Fruit fly (Drosophila melanogaster) whole organism, wandering third instar larva: ENCODE measurements around the gene CLS.

Experiments used
- Abd-B ChIP-seq: fragments of >200 bp; optimal IDR thresholded peaks from 2 replicates; lab custom pipeline; 2017; ENCODE audit warnings: missing biosample characterization, missing genetic modification characterization
- CG32264 ChIP-seq: fragments of 200-800 bp; sonication (Bioruptor generic); optimal IDR thresholded peaks from 2 replicates; lab custom pipeline; 2016; ENCODE audit warnings: missing biosample characterization, missing genetic modification characterization
- CG9705 ChIP-seq: fragments of 200-800 bp; sonication (Bioruptor generic); optimal IDR thresholded peaks from 2 replicates; lab custom pipeline; 2018; ENCODE audit warnings: missing biosample characterization, mild to moderate bottlenecking, missing genetic modification characterization
- CrebA ChIP-seq: fragments of 200-800 bp; sonication (Bioruptor generic); optimal IDR thresholded peaks from 2 replicates; lab custom pipeline; 2016; ENCODE audit warnings: missing biosample characterization, mild to moderate bottlenecking, missing genetic modification characterization, borderline replicate concordance
- Dfd ChIP-seq: fragments of >200 bp; optimal IDR thresholded peaks from 2 replicates; lab custom pipeline; 2017; ENCODE audit warnings: missing biosample characterization, missing genetic modification characterization
- Dif ChIP-seq: fragments of 200-275, 200-300 bp; sonication (Bioruptor generic); optimal IDR thresholded peaks from 2 replicates; lab custom pipeline; 2018; ENCODE audit warnings: missing biosample characterization, missing genetic modification characterization; ENCODE audit not compliant: partially characterized antibody
- GATAd ChIP-seq: sonication (Bioruptor generic); optimal IDR thresholded peaks from 2 replicates; lab custom pipeline; 2016; ENCODE audit warnings: missing biosample characterization, missing genetic modification characterization
- HLH106 ChIP-seq: fragments of 200-800 bp; optimal IDR thresholded peaks from 3 replicates; lab custom pipeline; 2019; ENCODE audit warnings: missing biosample characterization, mild to moderate bottlenecking, missing genetic modification characterization, moderate library complexity
- Hnf4 ChIP-seq: fragments of 200-800 bp; sonication (Bioruptor generic); optimal IDR thresholded peaks from 2 replicates; lab custom pipeline; 2016; ENCODE audit warnings: missing biosample characterization, mild to moderate bottlenecking, missing genetic modification characterization
- Hr78 ChIP-seq: fragments of >200 bp; optimal IDR thresholded peaks from 2 replicates; lab custom pipeline; 2017; ENCODE audit warnings: missing biosample characterization, missing genetic modification characterization
- Hr83 ChIP-seq: fragments of 200-300 bp; sonication (Bioruptor generic); optimal IDR thresholded peaks from 2 replicates; lab custom pipeline; 2016; ENCODE audit warnings: missing biosample characterization, mild to moderate bottlenecking, missing genetic modification characterization, moderate library complexity; ENCODE audit not compliant: poor library complexity, severe bottlenecking
- Jra ChIP-seq: sonication (Bioruptor generic); optimal IDR thresholded peaks from 2 replicates; lab custom pipeline; 2016; ENCODE audit warnings: missing biosample characterization, missing genetic modification characterization
- Mio ChIP-seq: sonication (Bioruptor generic); optimal IDR thresholded peaks from 2 replicates; lab custom pipeline; 2016; ENCODE audit warnings: missing biosample characterization, missing genetic modification characterization
- Myc ChIP-seq: fragments of >200 bp; optimal IDR thresholded peaks from 2 replicates; lab custom pipeline; 2017
- N ChIP-seq: fragments of >200 bp; optimal IDR thresholded peaks from 2 replicates; lab custom pipeline; 2018; ENCODE audit warnings: missing biosample characterization, missing external identifiers, missing genetic modification characterization
- OdsH ChIP-seq: fragments of 200-800 bp; sonication (Bioruptor generic); optimal IDR thresholded peaks from 2 replicates; lab custom pipeline; 2016; ENCODE audit warnings: missing biosample characterization, mild to moderate bottlenecking, missing genetic modification characterization
- Rel ChIP-seq, 2 experiments: fragments of 200-800 bp; sonication (Bioruptor generic) in 1 of 2; optimal IDR thresholded peaks; 2 replicates in 1 of 2; 3 replicates in 1 of 2; lab custom pipeline; 2016 to 2019; ENCODE audit warnings: mild to moderate bottlenecking in 2 of 2, missing biosample characterization in 2 of 2, missing genetic modification characterization in 2 of 2, moderate library complexity in 1 of 2
- Sp1 ChIP-seq: fragments of 200-800 bp; sonication (Bioruptor generic); optimal IDR thresholded peaks from 3 replicates; lab custom pipeline; 2019; ENCODE audit warnings: missing biosample characterization, mild to moderate bottlenecking, missing genetic modification characterization, moderate library complexity
- Vsx2 ChIP-seq: fragments of 200-300, 225-300 bp; sonication (Bioruptor generic); optimal IDR thresholded peaks from 2 replicates; lab custom pipeline; 2018; ENCODE audit warnings: missing biosample characterization, missing genetic modification characterization; ENCODE audit not compliant: partially characterized antibody
- br ChIP-seq: fragments of 200-800 bp; sonication (Bioruptor generic); optimal IDR thresholded peaks from 2 replicates; lab custom pipeline; 2016; ENCODE audit warnings: missing biosample characterization, missing genetic modification characterization
- brk ChIP-seq: fragments of 200-800 bp; sonication (Bioruptor generic); optimal IDR thresholded peaks from 2 replicates; lab custom pipeline; 2016; ENCODE audit warnings: missing biosample characterization, mild to moderate bottlenecking, missing genetic modification characterization
- dl ChIP-seq, 2 experiments: fragments of 175-275, 200-275 bp in 1 of 2; fragments of 200-275 bp in 1 of 2; sonication (Bioruptor generic); optimal IDR thresholded peaks; lab custom pipeline; 2018; ENCODE audit warnings: mild to moderate bottlenecking in 2 of 2, missing biosample characterization in 2 of 2, missing genetic modification characterization in 2 of 2, moderate library complexity in 2 of 2; ENCODE audit not compliant: partially characterized antibody in 2 of 2, insufficient read depth in 1 of 2
- dmrt93B ChIP-seq: fragments of 200-800 bp; sonication (Bioruptor generic); optimal IDR thresholded peaks from 2 replicates; lab custom pipeline; 2018; ENCODE audit warnings: missing biosample characterization, mild to moderate bottlenecking, missing genetic modification characterization
- dsf ChIP-seq: sonication (Bioruptor generic); optimal IDR thresholded peaks from 2 replicates; lab custom pipeline; 2016; ENCODE audit warnings: missing biosample characterization, missing genetic modification characterization, borderline replicate concordance
- ey ChIP-seq: fragments of 200-800 bp; sonication (Bioruptor generic); optimal IDR thresholded peaks from 2 replicates; lab custom pipeline; 2016; ENCODE audit warnings: missing biosample characterization, missing genetic modification characterization
- foxo ChIP-seq, 2 experiments: fragments of 200-800 bp; sonication (Bioruptor generic); optimal IDR thresholded peaks; 2 replicates in 1 of 2; 3 replicates in 1 of 2; lab custom pipeline; 2016 to 2017; ENCODE audit warnings: missing biosample characterization in 2 of 2, missing genetic modification characterization in 2 of 2
- fru ChIP-seq: fragments of 200-800 bp; sonication (Bioruptor generic); optimal IDR thresholded peaks from 3 replicates; lab custom pipeline; 2016; ENCODE audit warnings: missing biosample characterization, mild to moderate bottlenecking, missing genetic modification characterization
- h ChIP-seq: fragments of 200-800 bp; sonication (Bioruptor generic); optimal IDR thresholded peaks from 3 replicates; lab custom pipeline; 2016; ENCODE audit warnings: missing biosample characterization, mild to moderate bottlenecking, missing genetic modification characterization
- jim ChIP-seq: fragments of 175-275, 200-325 bp; sonication (Bioruptor generic); optimal IDR thresholded peaks from 2 replicates; lab custom pipeline; 2016; ENCODE audit warnings: missing biosample characterization, mild to moderate bottlenecking, missing genetic modification characterization
- lola ChIP-seq: fragments of >200 bp; optimal IDR thresholded peaks from 2 replicates; lab custom pipeline; 2017; ENCODE audit warnings: missing biosample characterization, missing genetic modification characterization
- pan ChIP-seq: fragments of >200 bp; optimal IDR thresholded peaks from 2 replicates; lab custom pipeline; 2017
- psq ChIP-seq: fragments of 200-800 bp; sonication (Bioruptor generic); optimal IDR thresholded peaks from 3 replicates; lab custom pipeline; 2017; ENCODE audit warnings: missing biosample characterization, mild to moderate bottlenecking, missing genetic modification characterization, moderate library complexity
- rgr ChIP-seq: fragments of 200-800 bp; sonication (Bioruptor generic); optimal IDR thresholded peaks from 3 replicates; lab custom pipeline; 2016; ENCODE audit warnings: missing biosample characterization, mild to moderate bottlenecking, missing genetic modification characterization
- sage ChIP-seq: fragments of 200-800 bp; sonication (Bioruptor generic); optimal IDR thresholded peaks from 2 replicates; lab custom pipeline; 2016; ENCODE audit warnings: missing biosample characterization, mild to moderate bottlenecking, missing genetic modification characterization
- sv ChIP-seq: fragments of 200-800 bp; sonication (Bioruptor generic); optimal IDR thresholded peaks from 3 replicates; lab custom pipeline; 2016; ENCODE audit warnings: missing biosample characterization, missing genetic modification characterization
- tai ChIP-seq: sonication (Bioruptor generic); optimal IDR thresholded peaks from 2 replicates; lab custom pipeline; 2016; ENCODE audit warnings: missing biosample characterization, missing genetic modification characterization
- usp ChIP-seq: fragments of >200 bp; optimal IDR thresholded peaks from 2 replicates; lab custom pipeline; 2017; ENCODE audit warnings: missing biosample characterization, missing genetic modification characterization
- woc ChIP-seq: sonication (Bioruptor generic); optimal IDR thresholded peaks from 2 replicates; lab custom pipeline; 2016; ENCODE audit warnings: missing biosample characterization, mild to moderate bottlenecking, missing genetic modification characterization

The CLS gene

DNA sequence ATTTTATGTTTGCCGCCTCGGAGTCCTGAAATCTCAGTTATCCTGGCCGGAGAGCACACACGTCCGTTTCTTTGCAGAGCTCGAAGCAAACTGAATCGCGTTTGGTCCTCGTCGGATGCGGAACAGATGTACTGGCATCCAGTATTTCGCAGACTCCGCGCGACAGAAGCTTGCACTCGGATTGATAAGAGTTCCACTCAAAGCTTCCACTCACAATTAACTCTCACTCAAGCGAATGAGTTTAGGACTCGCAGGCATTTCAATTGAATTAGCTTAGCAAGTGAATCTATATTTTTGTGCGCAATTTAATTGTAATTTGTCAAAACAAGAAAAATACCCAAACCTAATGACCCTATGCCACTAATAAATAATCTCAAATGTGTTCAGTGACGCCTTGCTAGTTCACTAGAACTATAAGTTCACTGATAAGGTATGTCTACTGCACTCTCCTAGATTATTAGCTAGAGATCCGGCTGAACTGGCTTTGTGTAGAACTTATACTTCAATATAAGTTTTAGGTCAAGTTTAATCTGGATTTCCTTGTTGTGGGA, 32.9 kb upstream of the CLS start:
- TF ChIP-seq lola (GFP tag; lab: Kevin White, UChicago) (no peak), brk (no peak), Dif (GFP tag; lab: Kevin White, UChicago) (no peak), Abd-B (GFP tag; lab: Kevin White, UChicago) (no peak), sage (GFP tag; lab: Kevin White, UChicago) (no peak), rgr (no peak)
- TF ChIP-seq, all 38 proteins: peak for 0

- TF ChIP-seq Abd-B (GFP tag; lab: Kevin White, UChicago) (no peak), usp (GFP tag; lab: Kevin White, UChicago) (no peak), HLH106 (no peak), OdsH (GFP tag; lab: Kevin White, UChicago) (no peak), psq (GFP tag; lab: Kevin White, UChicago) (no peak), fru (GFP tag; lab: Kevin White, UChicago) (no peak), Vsx2 (GFP tag; lab: Kevin White, UChicago) (no peak), Mio (GFP tag; lab: Kevin White, UChicago) (no peak), Dif (GFP tag; lab: Kevin White, UChicago) (no peak), foxo (GFP tag; optimal IDR thresholded peaks at IDR 0.05; lab: Kevin White, UChicago) (no peak), h (GFP tag; lab: Kevin White, UChicago) (no peak), Dfd (GFP tag; lab: Kevin White, UChicago) (no peak), ey (GFP tag; lab: Kevin White, UChicago) (no peak)
Measured at dm6 chr3R:25694167-25694689, 7.1 kb upstream of the CLS start.

DNA sequence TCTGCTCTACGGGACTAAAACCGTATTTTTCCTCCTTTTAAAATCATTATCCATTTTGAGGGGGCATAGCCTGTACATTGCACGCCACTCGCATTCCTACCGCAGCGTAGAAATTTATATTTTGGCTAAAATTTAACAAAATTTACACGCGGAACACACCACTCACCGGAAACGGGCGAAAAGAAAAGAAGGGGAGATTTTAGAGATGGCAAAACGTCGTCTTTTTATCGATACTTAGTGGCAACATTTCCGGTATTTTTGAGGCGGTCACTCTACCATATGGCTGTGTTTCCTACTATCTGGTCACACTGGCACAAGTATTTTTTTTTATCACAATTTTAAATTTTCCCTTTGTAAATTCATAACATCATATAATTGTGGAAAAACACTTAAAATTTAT, 2.3 kb downstream of the CLS start, which contains the start of gene RpL27:
TSS of gene RpL27 (minus strand) at position 193 of the 400 bp plus-strand sequence.
- TF ChIP-seq ey (GFP tag; lab: Kevin White, UChicago) = peak; percentile 26
- TF ChIP-seq foxo (GFP tag; optimal IDR thresholded peaks at IDR 0.05; lab: Kevin White, UChicago) = peak in 1 of 2 experiments; percentile 76
- TF ChIP-seq brk = peak; percentile 81
- TF ChIP-seq br (GFP tag; lab: Kevin White, UChicago) = peak; percentile 79
- peak; percentile 73 for TF ChIP-seq HLH106
- no peak for TF ChIP-seq GATAd (GFP tag; lab: Kevin White, UChicago)
- no peak for TF ChIP-seq jim (GFP tag; lab: Kevin White, UChicago)
- peak; percentile 37 for TF ChIP-seq CG32264 (GFP tag; lab: Kevin White, UChicago)
- no peak for TF ChIP-seq Abd-B (GFP tag; lab: Kevin White, UChicago)
- TF ChIP-seq pan = no peak
- no peak for TF ChIP-seq N
- TF ChIP-seq usp (GFP tag; lab: Kevin White, UChicago) = no peak
- TF ChIP-seq Hr83 = peak; percentile 93
- peak; percentile 48 for TF ChIP-seq psq (GFP tag; lab: Kevin White, UChicago)
- TF ChIP-seq sv (GFP tag; lab: Kevin White, UChicago) = peak; percentile 65
- TF ChIP-seq Sp1 (GFP tag; lab: Kevin White, UChicago) = peak; percentile 85
- no peak for TF ChIP-seq CrebA (GFP tag; lab: Kevin White, UChicago)
- peak; percentile 88 for TF ChIP-seq rgr
- no peak for TF ChIP-seq Vsx2 (GFP tag; lab: Kevin White, UChicago)
- TF ChIP-seq Mio (GFP tag; lab: Kevin White, UChicago) = no peak
- TF ChIP-seq lola (GFP tag; lab: Kevin White, UChicago) = no peak
- TF ChIP-seq Hnf4 (GFP tag; lab: Kevin White, UChicago) = peak; percentile 69
- peak; percentile 81 for TF ChIP-seq CG9705 (GFP tag; lab: Kevin White, UChicago)
- peak; percentile 48 for TF ChIP-seq Myc (lab: Kevin White, UChicago)
- TF ChIP-seq Jra = peak; percentile 52
- peak; percentile 27 for TF ChIP-seq woc
- TF ChIP-seq dsf (GFP tag; lab: Kevin White, UChicago) = no peak
- TF ChIP-seq OdsH (GFP tag; lab: Kevin White, UChicago) = peak; percentile 78
- no peak for TF ChIP-seq Dif (GFP tag; lab: Kevin White, UChicago)
- no peak for TF ChIP-seq h (GFP tag; lab: Kevin White, UChicago)
- TF ChIP-seq Rel (GFP tag; optimal IDR thresholded peaks at IDR 0.05; lab: Kevin White, UChicago) = no peak
- peak; percentile 81 for TF ChIP-seq Rel (tag; optimal IDR thresholded peaks at IDR 0.05; lab: Kevin White, UChicago)
- no peak for TF ChIP-seq Dfd (GFP tag; lab: Kevin White, UChicago)
- TF ChIP-seq fru (GFP tag; lab: Kevin White, UChicago) = peak; percentile 69
- no peak for TF ChIP-seq dl (GFP tag; optimal IDR thresholded peaks at IDR 0.05; lab: Kevin White, UChicago; ENCODE audit: insufficient read depth in 1 of 2, partially characterized antibody in 2 of 2)
- no peak for TF ChIP-seq Hr78 (GFP tag; lab: Kevin White, UChicago)
- no peak for TF ChIP-seq tai (GFP tag; lab: Kevin White, UChicago)
- peak; percentile 82 for TF ChIP-seq dmrt93B (GFP tag; lab: Kevin White, UChicago)
- peak; percentile 85 for TF ChIP-seq sage (GFP tag; lab: Kevin White, UChicago)
